Worm (Caenorhabditis elegans) whole organism, L1 larva: Measurements from ENCODE around the gene T19H12.12.

Experiments
- C16A3.4 ChIP-seq: fragments of 150-350 bp; optimal IDR thresholded peaks from 2 replicates; lab custom pipeline; 2014; ENCODE audit warnings: missing biosample characterization, missing genetic modification characterization
- aly-2 ChIP-seq: fragments of 150-350 bp; optimal IDR thresholded peaks from 2 replicates; lab custom pipeline; 2014; ENCODE audit warnings: missing biosample characterization, missing genetic modification characterization
- blmp-1 ChIP-seq: fragments of 150-350 bp; optimal IDR thresholded peaks from 2 replicates; lab custom pipeline; 2014; ENCODE audit warnings: missing biosample characterization, missing genetic modification characterization
- ceh-90 ChIP-seq: sonication (generic microtip); optimal IDR thresholded peaks from 2 replicates; lab custom pipeline; 2016; ENCODE audit warnings: missing genetic modification characterization, missing compliant biosample characterization
- ces-1 ChIP-seq: fragments of 150-350 bp; optimal IDR thresholded peaks from 2 replicates; lab custom pipeline; 2014; ENCODE audit warnings: missing biosample characterization, missing genetic modification reagents, missing genetic modification characterization
- dpl-1 ChIP-seq, 3 experiments: fragments of 150-350 bp in 2 of 3; sonication (generic microtip) in 1 of 3; optimal IDR thresholded peaks; 2 replicates each; lab custom pipeline; 2014 to 2017; ENCODE audit warnings: missing biosample characterization in 3 of 3, missing genetic modification characterization in 3 of 3, missing genetic modification reagents in 3 of 3
- dsc-1 ChIP-seq: sonication (generic microtip); optimal IDR thresholded peaks from 2 replicates; lab custom pipeline; 2016; ENCODE audit warnings: mild to moderate bottlenecking, missing genetic modification characterization, missing compliant biosample characterization
- efl-1 ChIP-seq, 4 experiments: fragments of 150-350 bp; optimal IDR thresholded peaks in 3 of 4; peaks in 1 of 4; 1 replicate in 1 of 4; 2 replicates in 3 of 4; lab custom pipeline; 2014; ENCODE audit warnings: missing biosample characterization in 2 of 4, missing genetic modification characterization in 2 of 4, missing genetic modification reagents in 2 of 4
- efl-3 ChIP-seq: fragments of 200-800 bp; sonication (Bioruptor generic); optimal IDR thresholded peaks from 2 replicates; lab custom pipeline; 2018; ENCODE audit warnings: mild to moderate bottlenecking, missing genetic modification characterization, missing compliant biosample characterization
- egl-13 ChIP-seq: sonication (generic microtip); optimal IDR thresholded peaks from 2 replicates; lab custom pipeline; 2016; ENCODE audit warnings: missing genotype, missing genetic modification reagents, missing genetic modification characterization, missing compliant biosample characterization
- egl-27 ChIP-seq, 2 experiments: fragments of 150-350 bp in 1 of 2; sonication (generic microtip); optimal IDR thresholded peaks; 3 replicates each; lab custom pipeline; 2017 to 2018; ENCODE audit warnings: missing biosample characterization in 2 of 2, missing genetic modification characterization in 2 of 2, missing genetic modification reagents in 2 of 2
- fkh-4 ChIP-seq: sonication (generic microtip); optimal IDR thresholded peaks from 2 replicates; lab custom pipeline; 2016; ENCODE audit warnings: missing compliant biosample characterization, missing genetic modification characterization, borderline replicate concordance
- fkh-8 ChIP-seq: sonication (generic microtip); optimal IDR thresholded peaks from 2 replicates; lab custom pipeline; 2016; ENCODE audit warnings: mild to moderate bottlenecking, missing genetic modification characterization, missing compliant biosample characterization
- fos-1 ChIP-seq: fragments of 150-350 bp; optimal IDR thresholded peaks from 2 replicates; lab custom pipeline; 2014; ENCODE audit warnings: missing biosample characterization, missing genetic modification characterization
- hlh-4 ChIP-seq: sonication (generic microtip); optimal IDR thresholded peaks from 2 replicates; lab custom pipeline; 2016; ENCODE audit warnings: mild to moderate bottlenecking, missing genetic modification characterization, missing compliant biosample characterization
- isw-1 ChIP-seq: fragments of 200-800 bp; sonication (Bioruptor generic); IDR thresholded peaks from 2 replicates; pipeline ENCODE4 v1.3.6; 2022; ENCODE audit warnings: missing genetic modification characterization, missing compliant biosample characterization
- jun-1 ChIP-seq: fragments of 150-350 bp; optimal IDR thresholded peaks from 2 replicates; lab custom pipeline; 2014; ENCODE audit warnings: missing biosample characterization, missing genetic modification reagents, missing genetic modification characterization
- lin-13 ChIP-seq: fragments of 150-350 bp; optimal IDR thresholded peaks from 2 replicates; lab custom pipeline; 2014; ENCODE audit warnings: missing biosample characterization, missing genetic modification reagents, missing genetic modification characterization
- lin-14 ChIP-seq: fragments of 200-800 bp; sonication (Bioruptor generic); optimal IDR thresholded peaks from 2 replicates; lab custom pipeline; 2018; ENCODE audit warnings: mild to moderate bottlenecking, missing genetic modification characterization, moderate library complexity, missing compliant biosample characterization
- lin-35 ChIP-seq, 2 experiments: fragments of 150-350 bp; optimal IDR thresholded peaks; 2 replicates each; lab custom pipeline; 2014; ENCODE audit warnings: missing biosample characterization in 2 of 2, missing genetic modification characterization in 2 of 2, missing genetic modification reagents in 2 of 2
- lsy-2 ChIP-seq, 2 experiments: fragments of 150-350 bp; optimal IDR thresholded peaks; 2 replicates each; lab custom pipeline; 2014; ENCODE audit warnings: missing biosample characterization in 2 of 2, missing genetic modification characterization in 2 of 2
- mep-1 ChIP-seq: fragments of 150-350 bp; optimal IDR thresholded peaks from 2 replicates; lab custom pipeline; 2014; ENCODE audit warnings: missing biosample characterization, missing genetic modification characterization
- nhr-12 ChIP-seq: sonication (generic microtip); optimal IDR thresholded peaks from 2 replicates; lab custom pipeline; 2017; ENCODE audit warnings: missing biosample characterization, missing genetic modification characterization
- nhr-20 ChIP-seq: sonication (generic microtip); optimal IDR thresholded peaks from 2 replicates; lab custom pipeline; 2016; ENCODE audit warnings: mild to moderate bottlenecking, missing genetic modification characterization, missing compliant biosample characterization
- nhr-47 ChIP-seq: sonication (generic microtip); optimal IDR thresholded peaks from 2 replicates; lab custom pipeline; 2016; ENCODE audit warnings: mild to moderate bottlenecking, missing genetic modification characterization, moderate library complexity, missing compliant biosample characterization
- nhr-71 ChIP-seq: sonication (generic microtip); optimal IDR thresholded peaks from 2 replicates; lab custom pipeline; 2016; ENCODE audit warnings: mild to moderate bottlenecking, missing genetic modification characterization, moderate library complexity, missing compliant biosample characterization
- nhr-77 ChIP-seq: fragments of 150-350 bp; optimal IDR thresholded peaks from 2 replicates; lab custom pipeline; 2014; ENCODE audit warnings: missing biosample characterization, missing genetic modification characterization
- nhr-85 ChIP-seq: sonication (generic microtip); peaks from one replicate; lab custom pipeline; 2016; ENCODE audit warnings: missing genetic modification characterization, inconsistent platforms, missing compliant biosample characterization
- nhr-90 ChIP-seq: sonication (generic microtip); optimal IDR thresholded peaks from 2 replicates; lab custom pipeline; 2016; ENCODE audit warnings: mild to moderate bottlenecking, missing genetic modification characterization, missing compliant biosample characterization; ENCODE audit not compliant: poor library complexity
- rnt-1 ChIP-seq: sonication (generic microtip); optimal IDR thresholded peaks from 2 replicates; lab custom pipeline; 2016; ENCODE audit warnings: mild to moderate bottlenecking, missing genetic modification characterization, moderate library complexity, missing compliant biosample characterization
- skn-1 ChIP-seq: fragments of 150-350 bp; optimal IDR thresholded peaks from 2 replicates; lab custom pipeline; 2014; ENCODE audit warnings: missing biosample characterization, missing genetic modification characterization
- snu-23 ChIP-seq: sonication (generic microtip); optimal IDR thresholded peaks from 2 replicates; lab custom pipeline; 2016; ENCODE audit warnings: missing genetic modification characterization, missing compliant biosample characterization
- sox-4 ChIP-seq: sonication (generic microtip); optimal IDR thresholded peaks from 2 replicates; lab custom pipeline; 2016; ENCODE audit warnings: missing genetic modification characterization, missing compliant biosample characterization
- sup-37 ChIP-seq: fragments of 200-800 bp; sonication (Bioruptor generic); optimal IDR thresholded peaks from 2 replicates; lab custom pipeline; 2018; ENCODE audit warnings: mild to moderate bottlenecking, missing genetic modification characterization, missing compliant biosample characterization
- swsn-7 ChIP-seq: sonication (generic microtip); optimal IDR thresholded peaks from 2 replicates; lab custom pipeline; 2016; ENCODE audit warnings: missing genetic modification characterization, missing compliant biosample characterization
- unc-62 ChIP-seq: fragments of 150-350 bp; optimal IDR thresholded peaks from 2 replicates; lab custom pipeline; 2014; ENCODE audit warnings: missing biosample characterization, missing genetic modification reagents, missing genetic modification characterization
- unc-86 ChIP-seq: sonication (generic microtip); optimal IDR thresholded peaks from 2 replicates; lab custom pipeline; 2016; ENCODE audit warnings: missing genetic modification characterization, missing compliant biosample characterization
- unc-98 ChIP-seq: fragments of 200-800 bp; sonication (Bioruptor generic); IDR thresholded peaks from 2 replicates; pipeline ENCODE4 v1.3.6; 2022; ENCODE audit warnings: missing genetic modification characterization, missing compliant biosample characterization
- xbp-1 ChIP-seq: sonication (generic microtip); optimal IDR thresholded peaks from 2 replicates; lab custom pipeline; 2016; ENCODE audit warnings: missing genetic modification characterization, missing compliant biosample characterization
- ztf-11 ChIP-seq, 2 experiments: sonication (generic microtip); optimal IDR thresholded peaks; 2 replicates each; lab custom pipeline; 2016 to 2017; ENCODE audit warnings: missing genetic modification characterization in 2 of 2, missing biosample characterization in 1 of 2, missing compliant biosample characterization in 1 of 2
- ztf-4 ChIP-seq: fragments of 150-350 bp; optimal IDR thresholded peaks from 2 replicates; lab custom pipeline; 2014; ENCODE audit warnings: missing biosample characterization, missing genetic modification characterization

The T19H12.12 gene

ce11 chrV:4860525-4860924, 24.1 kb upstream of the T19H12.12 start:
- TF ChIP-seq unc-98 (GFP tag; lab: Robert Waterston, UW), result no peak
- TF ChIP-seq egl-13 (tag; lab: Kevin White, UChicago), result peak; percentile 22
- peak; percentile 50 for TF ChIP-seq dsc-1
- TF ChIP-seq lsy-2 (tag; optimal IDR thresholded peaks at IDR 0.05; lab: Kevin White, UChicago), result peak in 1 of 2 experiments; percentile 13
- peak; percentile 18 for TF ChIP-seq snu-23 (GFP tag; lab: Kevin White, UChicago)
- peak; percentile 37 for TF ChIP-seq nhr-71 (tag; lab: Kevin White, UChicago)
- TF ChIP-seq lin-14 (GFP tag; lab: Kevin White, UChicago), result peak; percentile 57
- TF ChIP-seq dpl-1 (GFP tag; optimal IDR thresholded peaks at IDR 0.05; lab: Kevin White, UChicago), result no peak
- TF ChIP-seq fkh-8 (tag; lab: Kevin White, UChicago), result peak; percentile 15
- no peak for TF ChIP-seq skn-1 (tag; lab: Kevin White, UChicago)
- TF ChIP-seq efl-1 (optimal IDR thresholded peaks at IDR 0.05; lab: Kevin White, UChicago), result peak; percentile 9 to 15
- peak in 1 of 2 experiments; percentile 78 for TF ChIP-seq efl-1 (GFP tag; optimal IDR thresholded peaks at IDR 0.05 in 1 of 2; lab: Kevin White, UChicago)
- TF ChIP-seq blmp-1 (tag; lab: Kevin White, UChicago), result no peak
- TF ChIP-seq nhr-47, result peak; percentile 25

ce11 chrV:4862737-4863136, 21.9 kb upstream of the T19H12.12 start, which contains the start of gene C37H5.13:
Gene C37H5.13 (minus strand): TSS chrV:4862965.
- TF ChIP-seq fos-1 (tag; lab: Kevin White, UChicago) (no peak), sox-4 (tag; lab: Kevin White, UChicago) (no peak), nhr-20 (peak; percentile 53), ces-1 (GFP tag; lab: Kevin White, UChicago) (no peak), nhr-71 (tag; lab: Kevin White, UChicago) (peak; percentile 49), nhr-90 (tag; lab: Kevin White, UChicago) (no peak), unc-98 (GFP tag; lab: Robert Waterston, UW) (no peak), egl-27 (tag; optimal IDR thresholded peaks at IDR 0.05; lab: Kevin White, UChicago) (no peak), lin-14 (GFP tag; lab: Kevin White, UChicago) (peak; percentile 73), efl-3 (no peak), snu-23 (GFP tag; lab: Kevin White, UChicago) (peak; percentile 31), nhr-77 (tag; lab: Kevin White, UChicago) (peak; percentile 27), C16A3.4 (tag; lab: Kevin White, UChicago) (peak; percentile 1), ztf-11 (tag; optimal IDR thresholded peaks at IDR 0.05; lab: Kevin White, UChicago) (no peak), nhr-47 (no peak), nhr-85 (peak; percentile 50), lin-13 (GFP tag; lab: Kevin White, UChicago) (no peak), xbp-1 (tag; lab: Kevin White, UChicago) (no peak), lin-35 (GFP tag; optimal IDR thresholded peaks at IDR 0.05; lab: Kevin White, UChicago) (peak in 1 of 2 experiments; percentile 32), ztf-4 (tag; lab: Kevin White, UChicago) (peak; percentile 18), mep-1 (tag; lab: Kevin White, UChicago) (peak; percentile 21)

- TF ChIP-seq fkh-8 (tag; lab: Kevin White, UChicago), result peak; percentile 4
- peak; percentile 78 for TF ChIP-seq fkh-4 (tag; lab: Kevin White, UChicago)
- no peak for TF ChIP-seq ztf-4 (tag; lab: Kevin White, UChicago)
- peak; percentile 92 for TF ChIP-seq dsc-1
These were observed 20.3 kb upstream of the T19H12.12 start for ce11 chrV:4864330-4864729.

- TF ChIP-seq lin-14 (GFP tag; lab: Kevin White, UChicago), result no peak
- TF ChIP-seq ceh-90 (tag; lab: Kevin White, UChicago), result no peak
- TF ChIP-seq dsc-1, result peak; percentile 68
These were observed 19.2 kb upstream of the T19H12.12 start, which contains the start of gene srd-32 for ce11 chrV:4865364-4865763. Gene srd-32 (plus strand): TSS chrV:4865664.

- no peak for TF ChIP-seq ceh-90 (tag; lab: Kevin White, UChicago)
- TF ChIP-seq jun-1 (tag; lab: Kevin White, UChicago), result no peak
- TF ChIP-seq C16A3.4 (tag; lab: Kevin White, UChicago), result no peak
- no peak for TF ChIP-seq unc-62 (GFP tag; lab: Kevin White, UChicago)
- peak; percentile 32 for TF ChIP-seq dsc-1
- peak; percentile 18 for TF ChIP-seq unc-86 (tag; lab: Kevin White, UChicago)
- peak; percentile 46 for TF ChIP-seq nhr-71 (tag; lab: Kevin White, UChicago)
- no peak for TF ChIP-seq dpl-1 (GFP tag; optimal IDR thresholded peaks at IDR 0.05; lab: Kevin White, UChicago)
- no peak for TF ChIP-seq rnt-1 (tag; lab: Kevin White, UChicago)
- no peak for TF ChIP-seq blmp-1 (tag; lab: Kevin White, UChicago)
- peak; percentile 21 for TF ChIP-seq lin-14 (GFP tag; lab: Kevin White, UChicago)
- TF ChIP-seq skn-1 (tag; lab: Kevin White, UChicago), result no peak
- no peak for TF ChIP-seq xbp-1 (tag; lab: Kevin White, UChicago)
- no peak for TF ChIP-seq isw-1 (GFP tag; lab: Robert Waterston, UW)
- no peak for TF ChIP-seq aly-2
- no peak for TF ChIP-seq fkh-4 (tag; lab: Kevin White, UChicago)
- TF ChIP-seq fkh-8 (tag; lab: Kevin White, UChicago), result peak; percentile 52
- TF ChIP-seq swsn-7, result no peak
- peak; percentile 59 for TF ChIP-seq hlh-4
- no peak for TF ChIP-seq sup-37
- TF ChIP-seq nhr-12 (tag; lab: Kevin White, UChicago), result no peak
- no peak for TF ChIP-seq ztf-4 (tag; lab: Kevin White, UChicago)
These were observed 17.1 kb upstream of the T19H12.12 start for ce11 chrV:4867535-4867934.
